Fruit fly (Drosophila melanogaster) Kc167 (cell line): ENCODE data around the gene CG8509.

Experiments
- Myc ChIP-seq: fragments of >200 bp; optimal IDR thresholded peaks from 2 replicates; lab custom pipeline; 2017; ENCODE audit warnings: missing external identifiers
- Sin3A ChIP-seq: fragments of >200 bp; optimal IDR thresholded peaks from 2 replicates; lab custom pipeline; 2018; ENCODE audit warnings: missing external identifiers
- h ChIP-seq: fragments of >200 bp; optimal IDR thresholded peaks from 3 replicates; lab custom pipeline; 2018; ENCODE audit warnings: missing external identifiers
- insv ChIP-seq: fragments of >200 bp; optimal IDR thresholded peaks from 3 replicates; lab custom pipeline; 2018; ENCODE audit warnings: missing external identifiers
- psq ChIP-seq: fragments of >200 bp; optimal IDR thresholded peaks from 2 replicates; lab custom pipeline; 2017; ENCODE audit warnings: missing external identifiers
- ttk ChIP-seq: sonication (Bioruptor generic); optimal IDR thresholded peaks from 2 replicates; lab custom pipeline; 2017; ENCODE audit warnings: missing external identifiers

dm6 chrX:15833957-15834356 is 24.6 kb downstream of the CG8509 start:
- TF ChIP-seq Myc (lab: Kevin White, UChicago) (no peak), psq (lab: Kevin White, UChicago) (no peak), h (lab: Kevin White, UChicago) (no peak), ttk (no peak), insv (lab: Kevin White, UChicago) (no peak), Sin3A (lab: Kevin White, UChicago) (no peak)
